Fruit fly (Drosophila melanogaster): ENCODE measurements around the gene Cht7.

The Cht7 gene

dm6 chr3L:3054851-3055250 lies 51.9 kb downstream of the Cht7 start, which contains the start of gene CG16753 (continued):
- TF ChIP-seq CG10462 (GFP tag; optimal IDR thresholded peaks at IDR 0.05) (no peak), Bteb2 (GFP tag; optimal IDR thresholded peaks at IDR 0.05) (no peak), run (tag; optimal IDR thresholded peaks at IDR 0.05) (no peak), Dad (GFP tag; optimal IDR thresholded peaks at IDR 0.05) (no peak), CG2199 (GFP tag; IDR thresholded peaks at IDR 0.05) (no peak), CG11723 (GFP tag; optimal IDR thresholded peaks at IDR 0.05) (no peak), CG7963 (GFP tag; IDR thresholded peaks at IDR 0.05; ENCODE audit: partially characterized antibody) (peak; percentile 67), Dref (GFP tag; IDR thresholded peaks at IDR 0.05) (peak; percentile 84), CG6854 (GFP tag; optimal IDR thresholded peaks at IDR 0.05) (no peak), CG1024 (GFP tag; IDR thresholded peaks at IDR 0.05) (no peak), odd (GFP tag; optimal IDR thresholded peaks at IDR 0.05) (no peak), HLHmδ (GFP tag; optimal IDR thresholded peaks at IDR 0.05) (no peak), nerfin-1 (tag; optimal IDR thresholded peaks at IDR 0.05) (no peak), NC2α (GFP tag; optimal IDR thresholded peaks at IDR 0.05) (no peak), Ssrp (tag; optimal IDR thresholded peaks at IDR 0.05) (no peak), unc-4 (GFP tag; IDR thresholded peaks at IDR 0.05; ENCODE audit: partially characterized antibody) (0 out of 2 replicates have a peak, but pooled peaks have one; percentile 54), pan (optimal IDR thresholded peaks at IDR 0.05) (no peak), pan (GFP tag; optimal IDR thresholded peaks at IDR 0.05 in 1 of 2, IDR thresholded peaks at IDR 0.05 in 1 of 2) (no peak), chn (GFP tag; optimal IDR thresholded peaks at IDR 0.05) (no peak), da (GFP tag; optimal IDR thresholded peaks at IDR 0.05) (no peak), CG2875 (GFP tag; optimal IDR thresholded peaks at IDR 0.05) (no peak), gsb (GFP tag; IDR thresholded peaks at IDR 0.05) (no peak), peb (GFP tag; IDR thresholded peaks at IDR 0.05) (no peak), Nf-YB (GFP tag; optimal IDR thresholded peaks at IDR 0.05) (no peak), PHDP (tag; optimal IDR thresholded peaks at IDR 0.05) (no peak), Mrtf (GFP tag; IDR thresholded peaks at IDR 0.05) (no peak), CG4707 (GFP tag; optimal IDR thresholded peaks at IDR 0.05) (no peak), BtbVII (GFP tag; optimal IDR thresholded peaks at IDR 0.05) (no peak), jumu (GFP tag; optimal IDR thresholded peaks at IDR 0.05) (no peak), CG17361 (GFP tag; IDR thresholded peaks at IDR 0.05) (no peak), Deaf1 (tag; optimal IDR thresholded peaks at IDR 0.05) (no peak), CG7745 (tag; optimal IDR thresholded peaks at IDR 0.05) (no peak), Blimp-1 (GFP tag; optimal IDR thresholded peaks at IDR 0.05) (no peak), CG1832 (GFP tag; optimal IDR thresholded peaks at IDR 0.05) (no peak), gem (tag; optimal IDR thresholded peaks at IDR 0.05) (no peak), insv (GFP tag; optimal IDR thresholded peaks at IDR 0.05) (no peak), BEAF-32 (GFP tag; optimal IDR thresholded peaks at IDR 0.05) (peak; percentile 37), Nf-YC (tag; optimal IDR thresholded peaks at IDR 0.05) (no peak), eve (GFP tag; optimal IDR thresholded peaks at IDR 0.05) (no peak), gro (GFP tag; optimal IDR thresholded peaks at IDR 0.05) (no peak), oc (tag; optimal IDR thresholded peaks at IDR 0.05) (peak; percentile 87), CHES-1-like (GFP tag; optimal IDR thresholded peaks at IDR 0.05) (no peak), ato (GFP tag; IDR thresholded peaks at IDR 0.05; ENCODE audit: partially characterized antibody) (peak; percentile 68; the same call in 1 of the 2 replicates), tio (GFP tag; optimal IDR thresholded peaks at IDR 0.05) (no peak), crc (GFP tag; optimal IDR thresholded peaks at IDR 0.05) (no peak), Sox102F (GFP tag; optimal IDR thresholded peaks at IDR 0.05) (no peak), ems (GFP tag; optimal IDR thresholded peaks at IDR 0.05) (no peak), sens-2 (GFP tag; IDR thresholded peaks at IDR 0.05) (no peak), stc (GFP tag; IDR thresholded peaks at IDR 0.05) (no peak), Abd-B (GFP tag; optimal IDR thresholded peaks at IDR 0.05) (no peak), Taf1 (GFP tag; IDR thresholded peaks at IDR 0.05) (no peak), crol (GFP tag; IDR thresholded peaks at IDR 0.05) (no peak)

Measured in whole organism, embryonic.